Fruit fly (Drosophila melanogaster) whole organism, embryonic: ENCODE data around the gene CG42579.

Source experiments
- Adf1 ChIP-seq: fragments of 200-800 bp; sonication (Bioruptor generic); IDR thresholded peaks from 2 replicates; pipeline ENCODE4 v1.3.6; 2022; ENCODE audit warnings: missing biosample characterization, missing genetic modification characterization
- Blimp-1 ChIP-seq: fragments of 200-800 bp; sonication (Bioruptor generic); optimal IDR thresholded peaks from 3 replicates; lab custom pipeline; 2018; ENCODE audit warnings: missing biosample characterization, missing genetic modification characterization, mild to moderate bottlenecking, moderate library complexity, missing genetic modification reagents
- CG10209 ChIP-seq: fragments of 200-800 bp; sonication (Bioruptor generic); optimal IDR thresholded peaks from 3 replicates; lab custom pipeline; 2017; ENCODE audit warnings: missing biosample characterization, mild to moderate bottlenecking, missing genetic modification characterization, missing genetic modification reagents
- CG10267 ChIP-seq: fragments of 200-800 bp; sonication (Bioruptor generic); optimal IDR thresholded peaks from 2 replicates; lab custom pipeline; 2018; ENCODE audit warnings: missing biosample characterization, mild to moderate bottlenecking, missing genetic modification characterization, moderate library complexity
- CG12391 ChIP-seq: fragments of 200-800 bp; sonication (Bioruptor generic); optimal IDR thresholded peaks from 3 replicates; lab custom pipeline; 2018; ENCODE audit warnings: missing biosample characterization, mild to moderate bottlenecking, missing genetic modification characterization, moderate library complexity
- CG1602 ChIP-seq: fragments of 200-800 bp; sonication (Bioruptor generic); optimal IDR thresholded peaks from 3 replicates; lab custom pipeline; 2016; ENCODE audit warnings: missing biosample characterization, missing genetic modification characterization
- CG16779 ChIP-seq: fragments of 200-800 bp; sonication (Bioruptor generic); IDR thresholded peaks from 2 replicates; pipeline ENCODE4 v1.3.6; 2022; ENCODE audit warnings: missing biosample characterization, missing genetic modification characterization
- CG16813 ChIP-seq: fragments of 200-800 bp; sonication (Bioruptor generic); IDR thresholded peaks from 3 replicates; pipeline ENCODE4 v1.3.6; 2022; ENCODE audit warnings: missing biosample characterization, missing genetic modification characterization; ENCODE audit not compliant: partially characterized antibody
- CG1792 ChIP-seq: fragments of 200-800 bp; sonication (Bioruptor generic); optimal IDR thresholded peaks from 2 replicates; lab custom pipeline; 2016; ENCODE audit warnings: missing biosample characterization, missing genetic modification characterization
- CG18476 ChIP-seq: fragments of 200-800 bp; sonication (Bioruptor generic); optimal IDR thresholded peaks from 2 replicates; lab custom pipeline; 2016; ENCODE audit warnings: missing biosample characterization, mild to moderate bottlenecking, missing genetic modification characterization
- CG2199 ChIP-seq: fragments of 200-800 bp; sonication (Bioruptor generic); IDR thresholded peaks from 3 replicates; pipeline ENCODE4 v1.3.6; 2022; ENCODE audit warnings: missing biosample characterization, missing genetic modification characterization
- CG31365 ChIP-seq: fragments of 200-800 bp; sonication (Bioruptor generic); optimal IDR thresholded peaks from 2 replicates; lab custom pipeline; 2018; ENCODE audit warnings: missing biosample characterization, mild to moderate bottlenecking, missing genetic modification characterization
- CG4707 ChIP-seq: fragments of 200-800 bp; sonication (Bioruptor generic); optimal IDR thresholded peaks from 2 replicates; lab custom pipeline; 2018; ENCODE audit warnings: missing biosample characterization, mild to moderate bottlenecking, missing genetic modification characterization, moderate library complexity
- CG6272 ChIP-seq: fragments of 200-800 bp; sonication (Bioruptor generic); IDR thresholded peaks from 2 replicates; pipeline ENCODE4 v1.3.6; 2022; ENCODE audit warnings: missing biosample characterization, missing genetic modification characterization
- CG6654 ChIP-seq: fragments of 200-800 bp; sonication (Bioruptor generic); optimal IDR thresholded peaks from 2 replicates; lab custom pipeline; 2017; ENCODE audit warnings: missing biosample characterization, mild to moderate bottlenecking, missing genetic modification characterization
- CG7372 ChIP-seq: fragments of 200-800 bp; sonication (Bioruptor generic); IDR thresholded peaks from 2 replicates; pipeline ENCODE4 v1.3.6; 2022; ENCODE audit warnings: missing biosample characterization, missing genetic modification characterization
- CG8765 ChIP-seq: fragments of 200-800 bp; sonication (Bioruptor generic); IDR thresholded peaks from 2 replicates; pipeline ENCODE4 v1.3.6; 2022; ENCODE audit warnings: missing biosample characterization, missing genetic modification characterization
- CG9437 ChIP-seq: fragments of 200-800 bp; sonication (Bioruptor generic); optimal IDR thresholded peaks from 2 replicates; lab custom pipeline; 2018; ENCODE audit warnings: missing biosample characterization, mild to moderate bottlenecking, missing genetic modification characterization
- Chrac-16 ChIP-seq: fragments of 200-800 bp; sonication (Bioruptor generic); optimal IDR thresholded peaks from 3 replicates; lab custom pipeline; 2016; ENCODE audit warnings: missing biosample characterization, missing genetic modification characterization
- Deaf1 ChIP-seq: fragments of 200-800 bp; optimal IDR thresholded peaks from 3 replicates; lab custom pipeline; 2019; ENCODE audit warnings: missing biosample characterization, mild to moderate bottlenecking, missing genetic modification characterization, moderate library complexity
- Dek ChIP-seq: fragments of 200-800 bp; sonication (Bioruptor generic); optimal IDR thresholded peaks from 3 replicates; lab custom pipeline; 2019; ENCODE audit warnings: missing biosample characterization, mild to moderate bottlenecking, missing genetic modification characterization, moderate library complexity
- Doc3 ChIP-seq: fragments of 200-800 bp; sonication (Bioruptor generic); IDR thresholded peaks from 3 replicates; pipeline ENCODE4 v1.3.6; 2022; ENCODE audit warnings: missing biosample characterization, missing genetic modification characterization; ENCODE audit not compliant: partially characterized antibody
- ERR ChIP-seq: fragments of 200-800 bp; sonication (Bioruptor generic); optimal IDR thresholded peaks from 2 replicates; lab custom pipeline; 2016; ENCODE audit warnings: missing biosample characterization, missing genetic modification characterization
- Hand ChIP-seq: fragments of 200-800 bp; sonication (Bioruptor generic); optimal IDR thresholded peaks from 2 replicates; lab custom pipeline; 2017; ENCODE audit warnings: mild to moderate bottlenecking, missing biosample characterization, missing genetic modification reagents, missing genetic modification characterization
- Hr39 ChIP-seq: fragments of >200 bp; optimal IDR thresholded peaks from 2 replicates; lab custom pipeline; 2017
- MESR4 ChIP-seq: fragments of 200-800 bp; sonication (Bioruptor generic); optimal IDR thresholded peaks from 2 replicates; lab custom pipeline; 2018; ENCODE audit warnings: missing biosample characterization, mild to moderate bottlenecking, missing genetic modification characterization, moderate library complexity
- Max ChIP-seq: fragments of 200-800 bp; sonication (Bioruptor generic); optimal IDR thresholded peaks from 2 replicates; lab custom pipeline; 2016; ENCODE audit warnings: missing biosample characterization, mild to moderate bottlenecking, missing genetic modification characterization
- Mrtf ChIP-seq: fragments of 200-800 bp; sonication (Bioruptor generic); IDR thresholded peaks from 3 replicates; pipeline ENCODE4 v1.3.6; 2022; ENCODE audit warnings: missing biosample characterization, missing genetic modification characterization
- NC2β ChIP-seq: fragments of 200-800 bp; sonication (Bioruptor generic); optimal IDR thresholded peaks from 2 replicates; lab custom pipeline; 2016; ENCODE audit warnings: missing biosample characterization, missing genetic modification characterization
- Optix ChIP-seq: fragments of 200-800 bp; sonication (Bioruptor generic); IDR thresholded peaks from 3 replicates; pipeline ENCODE4 v1.3.6; 2022; ENCODE audit warnings: missing biosample characterization, missing genetic modification characterization
- Rx ChIP-seq: fragments of 200-800 bp; sonication (Bioruptor generic); IDR thresholded peaks from 2 replicates; pipeline ENCODE4 v1.3.6; 2022; ENCODE audit warnings: missing biosample characterization, missing genetic modification characterization
- Sry-δ ChIP-seq: fragments of 200-800 bp; sonication (Bioruptor generic); optimal IDR thresholded peaks from 2 replicates; lab custom pipeline; 2016; ENCODE audit warnings: missing biosample characterization, missing genetic modification characterization
- ash1 ChIP-seq: fragments of 200-800 bp; sonication (Bioruptor generic); optimal IDR thresholded peaks from 2 replicates; lab custom pipeline; 2018; ENCODE audit warnings: missing biosample characterization, mild to moderate bottlenecking, missing genetic modification characterization
- bcd ChIP-seq: fragments of 200-800 bp; sonication (Bioruptor generic); optimal IDR thresholded peaks from 2 replicates; lab custom pipeline; 2017; ENCODE audit warnings: missing biosample characterization, mild to moderate bottlenecking, missing genetic modification characterization
- bowl ChIP-seq: fragments of 200-800 bp; sonication (Bioruptor generic); IDR thresholded peaks from 2 replicates; pipeline ENCODE4 v1.3.6; 2022; ENCODE audit warnings: missing biosample characterization, missing genetic modification characterization
- bsh ChIP-seq, 2 experiments: fragments of 200-800 bp; sonication (Bioruptor generic); optimal IDR thresholded peaks; 2 replicates each; lab custom pipeline; 2017 to 2018; ENCODE audit warnings: mild to moderate bottlenecking in 2 of 2, missing biosample characterization in 2 of 2, missing genetic modification characterization in 2 of 2, moderate library complexity in 1 of 2
- ci ChIP-seq: fragments of 200-800 bp; sonication (Bioruptor generic); IDR thresholded peaks from 3 replicates; pipeline ENCODE4 v1.3.6; 2022; ENCODE audit warnings: missing biosample characterization, missing genetic modification characterization
- crol ChIP-seq: fragments of 200-800 bp; sonication (Bioruptor generic); IDR thresholded peaks from 2 replicates; pipeline ENCODE4 v1.3.6; 2022; ENCODE audit warnings: missing biosample characterization, missing genetic modification characterization
- dan ChIP-seq: fragments of 200-800 bp; sonication (Bioruptor generic); IDR thresholded peaks from 2 replicates; pipeline ENCODE4 v1.3.6; 2022; ENCODE audit warnings: missing biosample characterization, missing genetic modification characterization
- danr ChIP-seq: fragments of 200-800 bp; sonication (Bioruptor generic); IDR thresholded peaks from 2 replicates; pipeline ENCODE4 v1.3.6; 2022; ENCODE audit warnings: missing biosample characterization, missing genetic modification characterization
- dpn ChIP-seq, 2 experiments: fragments of 200-800 bp; sonication (Bioruptor generic); optimal IDR thresholded peaks; 3 replicates each; lab custom pipeline; 2016; ENCODE audit warnings: missing biosample characterization in 2 of 2, missing genetic modification characterization in 2 of 2
- dysf ChIP-seq: fragments of 200-800 bp; sonication (Bioruptor generic); IDR thresholded peaks from 3 replicates; pipeline ENCODE4 v1.3.6; 2022; ENCODE audit warnings: missing biosample characterization, missing genetic modification characterization
- ken ChIP-seq: fragments of 200-800 bp; sonication (Bioruptor generic); IDR thresholded peaks from 3 replicates; pipeline ENCODE4 v1.3.6; 2022; ENCODE audit warnings: missing biosample characterization, missing genetic modification characterization
- lab ChIP-seq: fragments of 200-800 bp; sonication (Bioruptor generic); optimal IDR thresholded peaks from 3 replicates; lab custom pipeline; 2017; ENCODE audit warnings: missing biosample characterization, missing genetic modification characterization, mild to moderate bottlenecking, moderate library complexity, missing genetic modification reagents
- lmd ChIP-seq: fragments of 200-800 bp; sonication (Bioruptor generic); IDR thresholded peaks from 2 replicates; pipeline ENCODE4 v1.3.6; 2022; ENCODE audit warnings: missing biosample characterization, missing genetic modification characterization
- run ChIP-seq: fragments of 200-800 bp; sonication (Bioruptor generic); optimal IDR thresholded peaks from 3 replicates; lab custom pipeline; 2018; ENCODE audit warnings: missing biosample characterization, mild to moderate bottlenecking, missing genetic modification characterization
- ssp ChIP-seq: fragments of 200-800 bp; sonication (Bioruptor generic); IDR thresholded peaks from 2 replicates; pipeline ENCODE4 v1.3.6; 2022; ENCODE audit warnings: missing biosample characterization, missing genetic modification characterization
- trh ChIP-seq: fragments of 200-800 bp; sonication (Bioruptor generic); optimal IDR thresholded peaks from 2 replicates; lab custom pipeline; 2016; ENCODE audit warnings: missing biosample characterization, missing genetic modification characterization
- wek ChIP-seq: fragments of 200-800 bp; sonication (Bioruptor generic); optimal IDR thresholded peaks from 3 replicates; lab custom pipeline; 2018; ENCODE audit warnings: missing biosample characterization, mild to moderate bottlenecking, missing genetic modification characterization, moderate library complexity
- yki ChIP-seq: fragments of >200 bp; optimal IDR thresholded peaks from 3 replicates; lab custom pipeline; 2018
- zen2 ChIP-seq: fragments of 200-800 bp; sonication (Bioruptor generic); IDR thresholded peaks from 3 replicates; pipeline ENCODE4 v1.3.6; 2022; ENCODE audit warnings: missing biosample characterization, missing genetic modification characterization; ENCODE audit not compliant: partially characterized antibody
- zfh1 ChIP-seq: fragments of 200-800 bp; sonication (Bioruptor generic); IDR thresholded peaks from 3 replicates; pipeline ENCODE4 v1.3.6; 2022; ENCODE audit warnings: missing biosample characterization, missing genetic modification characterization

Gene CG42579

DNA sequence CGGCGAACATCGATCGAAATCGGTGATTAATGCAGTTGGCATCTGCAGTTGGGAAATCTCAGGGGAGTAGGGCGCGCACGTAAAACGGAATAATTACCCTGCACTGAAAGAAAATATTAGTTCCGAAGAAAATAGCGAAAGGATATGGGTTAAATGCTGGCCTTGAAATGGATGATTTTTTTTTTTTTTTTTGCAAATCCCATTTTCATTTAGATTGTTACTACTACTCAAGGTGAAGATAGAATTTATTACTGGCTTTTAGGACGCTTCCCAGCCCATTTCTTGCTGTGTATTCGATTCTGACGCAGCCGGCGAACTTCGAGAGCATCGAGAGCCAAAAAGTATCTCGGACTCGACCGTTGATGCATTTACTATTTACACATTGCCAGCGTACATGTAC is 8.4 kb upstream of the CG42579 start (continued):
- TF ChIP-seq zfh1 (GFP tag; lab: Robert Waterston, UW), result peak; percentile 52; the same call in 1 of the 3 replicates
- peak; percentile 1 for TF ChIP-seq Sry-δ
- TF ChIP-seq bcd (GFP tag; lab: Kevin White, UChicago), result peak; percentile 36
- TF ChIP-seq ash1 (GFP tag; lab: Kevin White, UChicago), result no peak
- no peak for TF ChIP-seq ssp
- peak; percentile 48 for TF ChIP-seq CG12391
- TF ChIP-seq CG1602, result peak; percentile 19
- TF ChIP-seq Mrtf, result 0 out of 3 replicates have a peak, but pooled peaks have one; percentile 41
- no peak for TF ChIP-seq MESR4
- peak; percentile 72 for TF ChIP-seq dysf (GFP tag; lab: Robert Waterston, UW)
- no peak for TF ChIP-seq Blimp-1 (GFP tag; lab: Kevin White, UChicago)
- peak; percentile 54 to 61 for TF ChIP-seq dpn (GFP tag; optimal IDR thresholded peaks at IDR 0.05; lab: Kevin White, UChicago)
- no peak for TF ChIP-seq CG31365 (tag; lab: Kevin White, UChicago)
- no peak for TF ChIP-seq bowl (GFP tag; lab: Robert Waterston, UW)
- TF ChIP-seq crol (GFP tag; lab: Robert Waterston, UW), result no peak
- peak; percentile 10 for TF ChIP-seq CG9437 (GFP tag; lab: Kevin White, UChicago)
- no peak for TF ChIP-seq Doc3 (GFP tag; lab: Robert Waterston, UW)
- TF ChIP-seq CG2199 (GFP tag; lab: Robert Waterston, UW), result no peak
- peak; percentile 30; the same call in 1 of the 3 replicates for TF ChIP-seq ken (GFP tag; lab: Robert Waterston, UW)
- TF ChIP-seq Max (GFP tag; lab: Kevin White, UChicago), result no peak
- peak; percentile 80 for TF ChIP-seq ci (GFP tag; lab: Robert Waterston, UW)
- TF ChIP-seq Hand (GFP tag; lab: Kevin White, UChicago), result no peak
- no peak for TF ChIP-seq CG7372 (GFP tag; lab: Robert Waterston, UW)
- TF ChIP-seq run (tag; lab: Kevin White, UChicago), result peak; percentile 19
- TF ChIP-seq lmd (GFP tag; lab: Robert Waterston, UW), result peak; percentile 59
- TF ChIP-seq zen2 (GFP tag; lab: Robert Waterston, UW), result no peak
- no peak for TF ChIP-seq CG8765 (GFP tag; lab: Robert Waterston, UW)
- TF ChIP-seq Dek (tag; lab: Kevin White, UChicago), result no peak
- TF ChIP-seq CG10209 (GFP tag; lab: Kevin White, UChicago), result peak; percentile 35
- TF ChIP-seq CG18476 (GFP tag; lab: Kevin White, UChicago), result no peak
- no peak for TF ChIP-seq CG16779
- TF ChIP-seq CG6654 (GFP tag; lab: Kevin White, UChicago), result no peak
- no peak for TF ChIP-seq yki (lab: Kevin White, UChicago)
- TF ChIP-seq trh (GFP tag; lab: Kevin White, UChicago), result no peak
- no peak for TF ChIP-seq NC2β (GFP tag; lab: Kevin White, UChicago)
- peak; percentile 17 for TF ChIP-seq Chrac-16
- TF ChIP-seq Rx (GFP tag; lab: Robert Waterston, UW), result peak; percentile 51
- TF ChIP-seq danr (GFP tag; lab: Robert Waterston, UW), result no peak
- TF ChIP-seq CG6272 (GFP tag; lab: Robert Waterston, UW), result no peak
- TF ChIP-seq Optix (GFP tag; lab: Robert Waterston, UW), result no peak
- TF ChIP-seq dan (GFP tag; lab: Robert Waterston, UW), result no peak
- TF ChIP-seq Deaf1, result no peak
- TF ChIP-seq wek (GFP tag; lab: Kevin White, UChicago), result no peak
- no peak for TF ChIP-seq CG16813 (GFP tag; lab: Robert Waterston, UW)
- no peak for TF ChIP-seq lab (GFP tag; lab: Kevin White, UChicago)
- TF ChIP-seq CG4707, result no peak
- TF ChIP-seq ERR (GFP tag; lab: Kevin White, UChicago), result no peak
- peak; percentile 2 for TF ChIP-seq CG10267 (tag; lab: Kevin White, UChicago)
- peak; percentile 8 for TF ChIP-seq CG1792 (GFP tag; lab: Kevin White, UChicago)
- TF ChIP-seq Adf1 (GFP tag; lab: Robert Waterston, UW), result no peak
- TF ChIP-seq bsh (GFP tag; optimal IDR thresholded peaks at IDR 0.05; lab: Kevin White, UChicago), result peak in 1 of 2 experiments; percentile 59
- TF ChIP-seq Hr39 (lab: Kevin White, UChicago), result no peak
